Fruit fly (Drosophila melanogaster): ENCODE data around the gene CG13404.

DNA sequence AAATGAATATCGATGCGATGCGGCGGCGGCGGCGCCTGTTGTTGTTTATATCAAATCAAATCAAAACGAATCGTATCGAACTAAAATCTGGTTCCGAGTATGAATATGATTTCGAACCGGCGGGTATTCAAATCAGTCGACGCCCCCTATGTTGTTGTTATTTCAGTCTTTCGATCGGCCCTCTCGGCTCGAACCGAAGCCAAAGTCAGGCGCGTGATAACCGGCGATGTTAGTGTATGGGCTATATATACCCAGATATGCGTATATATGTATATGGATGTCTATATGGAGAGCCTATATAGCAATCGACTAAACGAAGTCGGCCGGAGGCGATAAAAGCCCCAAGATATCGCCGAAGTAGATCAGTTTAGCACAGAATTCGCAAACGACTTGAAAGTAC lies 5.2 kb downstream of the CG13404 start, which contains the start of the genes CG46317 and Tat:
- TF ChIP-seq h (optimal IDR thresholded peaks at IDR 0.05) (no peak), ttk (optimal IDR thresholded peaks at IDR 0.05) (no peak)

Measured in Kc167 (cell line).